Worm (Caenorhabditis elegans) whole organism, L3 larva: ENCODE data around the gene Y94H6A.5.
"Not testable (repeated sequence)": the region's sequence is repeated elsewhere in the genome, so short reads cannot be mapped to it uniquely, and the experiment has no call there.

ENCODE experiments used
- R02D3.7 ChIP-seq: fragments of 150-350 bp; optimal IDR thresholded peaks from 2 replicates; lab custom pipeline; 2014; ENCODE audit warnings: missing biosample characterization, missing genetic modification characterization
- ZK546.5 ChIP-seq: sonication (generic microtip); optimal IDR thresholded peaks from 2 replicates; lab custom pipeline; 2017; ENCODE audit warnings: missing biosample characterization, missing genetic modification characterization
- aly-2 ChIP-seq: fragments of 150-350 bp; optimal IDR thresholded peaks from 2 replicates; lab custom pipeline; 2014; ENCODE audit warnings: missing biosample characterization, missing genetic modification characterization
- ama-1 ChIP-seq: fragments of 150-350 bp; optimal IDR thresholded peaks from 2 replicates; lab custom pipeline; 2018
- ceh-16 ChIP-seq: sonication (generic microtip); optimal IDR thresholded peaks from 2 replicates; lab custom pipeline; 2017; ENCODE audit warnings: missing biosample characterization, missing genetic modification characterization
- ceh-28 ChIP-seq: fragments of 150-350 bp; optimal IDR thresholded peaks from 2 replicates; lab custom pipeline; 2014; ENCODE audit warnings: missing biosample characterization, missing genetic modification reagents, missing genetic modification characterization
- ceh-82 ChIP-seq: fragments of 150-350 bp; optimal IDR thresholded peaks from 2 replicates; lab custom pipeline; 2014; ENCODE audit warnings: missing biosample characterization, missing genetic modification characterization
- ceh-9 ChIP-seq: sonication (generic microtip); optimal IDR thresholded peaks from 2 replicates; lab custom pipeline; 2018; ENCODE audit warnings: missing biosample characterization, missing genetic modification characterization
- egl-27 ChIP-seq: sonication (generic microtip); optimal IDR thresholded peaks from 4 replicates; lab custom pipeline; 2017; ENCODE audit warnings: missing biosample characterization, missing genetic modification reagents, missing genetic modification characterization
- elt-1 ChIP-seq: fragments of 150-350 bp; optimal IDR thresholded peaks from 2 replicates; lab custom pipeline; 2014; ENCODE audit warnings: missing biosample characterization, missing genetic modification characterization
- elt-2 ChIP-seq: sonication (generic microtip); optimal IDR thresholded peaks from 2 replicates; lab custom pipeline; 2016; ENCODE audit warnings: missing genetic modification reagents, mild to moderate bottlenecking, missing genetic modification characterization, missing compliant biosample characterization
- elt-3 ChIP-seq, 3 experiments: fragments of 150-350 bp in 1 of 3; sonication (generic microtip) in 2 of 3; optimal IDR thresholded peaks; 2 replicates in 2 of 3; 4 replicates in 1 of 3; lab custom pipeline; 2014 to 2017; ENCODE audit warnings: missing biosample characterization in 3 of 3, missing genetic modification characterization in 3 of 3
- eor-1 ChIP-seq, 2 experiments: fragments of 150-350 bp; optimal IDR thresholded peaks; 2 replicates each; lab custom pipeline; 2014 to 2018; ENCODE audit warnings: missing biosample characterization in 2 of 2, missing genetic modification characterization in 2 of 2
- fkh-10 ChIP-seq: sonication (generic microtip); optimal IDR thresholded peaks from 2 replicates; lab custom pipeline; 2017; ENCODE audit warnings: missing biosample characterization, missing genetic modification reagents, missing genetic modification characterization
- fkh-2 ChIP-seq: fragments of 150-350 bp; optimal IDR thresholded peaks from 2 replicates; lab custom pipeline; 2014; ENCODE audit warnings: missing biosample characterization, missing genetic modification reagents, missing genetic modification characterization
- hmg-11 ChIP-seq: sonication (generic microtip); optimal IDR thresholded peaks from 2 replicates; lab custom pipeline; 2016; ENCODE audit warnings: missing genetic modification characterization, missing compliant biosample characterization
- jun-1 ChIP-seq: fragments of 150-350 bp; optimal IDR thresholded peaks from 2 replicates; lab custom pipeline; 2014; ENCODE audit warnings: missing biosample characterization, missing genetic modification reagents, missing genetic modification characterization
- lin-15B ChIP-seq: fragments of 150-350 bp; optimal IDR thresholded peaks from 2 replicates; lab custom pipeline; 2014; ENCODE audit warnings: missing biosample characterization, missing genetic modification characterization
- lin-39 ChIP-seq: fragments of 150-350 bp; optimal IDR thresholded peaks from 2 replicates; lab custom pipeline; 2018; ENCODE audit warnings: missing biosample characterization, missing genetic modification reagents, missing genetic modification characterization
- lsy-12 ChIP-seq: sonication (generic microtip); optimal IDR thresholded peaks from 2 replicates; lab custom pipeline; 2016; ENCODE audit warnings: mild to moderate bottlenecking, missing genetic modification characterization, missing compliant biosample characterization
- mdl-1 ChIP-seq: fragments of 150-350 bp; optimal IDR thresholded peaks from 2 replicates; lab custom pipeline; 2014; ENCODE audit warnings: missing biosample characterization, missing genetic modification characterization
- nfya-1 ChIP-seq: sonication (generic microtip); optimal IDR thresholded peaks from 2 replicates; lab custom pipeline; 2017; ENCODE audit warnings: missing genetic modification characterization, mild to moderate bottlenecking, missing compliant biosample characterization, antibody characterized with exemption, moderate library complexity; ENCODE audit not compliant: insufficient read depth
- nhr-11 ChIP-seq: fragments of 150-350 bp; optimal IDR thresholded peaks from 2 replicates; lab custom pipeline; 2014; ENCODE audit warnings: missing biosample characterization, missing genetic modification characterization
- nhr-23 ChIP-seq: fragments of 150-350 bp; optimal IDR thresholded peaks from 2 replicates; lab custom pipeline; 2014; ENCODE audit warnings: missing biosample characterization, missing genetic modification reagents, missing genetic modification characterization
- nhr-237 ChIP-seq: fragments of 150-350 bp; optimal IDR thresholded peaks from 2 replicates; lab custom pipeline; 2014; ENCODE audit warnings: missing biosample characterization, missing genetic modification characterization
- nhr-25 ChIP-seq: sonication (generic microtip); optimal IDR thresholded peaks from 2 replicates; lab custom pipeline; 2017; ENCODE audit warnings: missing biosample characterization, missing genetic modification characterization
- nhr-28 ChIP-seq: fragments of 150-350 bp; optimal IDR thresholded peaks from 2 replicates; lab custom pipeline; 2014; ENCODE audit warnings: missing biosample characterization, missing genetic modification characterization
- nhr-43 ChIP-seq: sonication (generic microtip); optimal IDR thresholded peaks from 2 replicates; lab custom pipeline; 2016; ENCODE audit warnings: mild to moderate bottlenecking, missing genetic modification characterization, missing compliant biosample characterization; ENCODE audit not compliant: poor library complexity, severe bottlenecking
- nhr-76 ChIP-seq: fragments of 150-350 bp; sonication (generic microtip); optimal IDR thresholded peaks from 5 replicates; lab custom pipeline; 2014; ENCODE audit warnings: missing biosample characterization, missing genetic modification characterization
- pha-4 ChIP-seq: fragments of 150-350 bp; optimal IDR thresholded peaks from 2 replicates; lab custom pipeline; 2014; ENCODE audit warnings: missing biosample characterization, missing genetic modification reagents, missing genetic modification characterization
- pqm-1 ChIP-seq: fragments of 150-350 bp; optimal IDR thresholded peaks from 2 replicates; lab custom pipeline; 2017; ENCODE audit warnings: missing biosample characterization, missing genetic modification characterization, inconsistent platforms
- sea-2 ChIP-seq: fragments of 150-350 bp; sonication (generic microtip); optimal IDR thresholded peaks from 4 replicates; lab custom pipeline; 2014; ENCODE audit warnings: missing biosample characterization, missing genetic modification reagents, missing genetic modification characterization
- skn-1 ChIP-seq: fragments of 150-350 bp; optimal IDR thresholded peaks from 2 replicates; lab custom pipeline; 2014; ENCODE audit warnings: missing biosample characterization, missing genetic modification characterization
- snpc-4 ChIP-seq: fragments of 150-350 bp; optimal IDR thresholded peaks from 2 replicates; lab custom pipeline; 2014; ENCODE audit warnings: missing biosample characterization, missing genetic modification characterization
- tbx-2 ChIP-seq: sonication (generic microtip); optimal IDR thresholded peaks from 2 replicates; lab custom pipeline; 2016; ENCODE audit warnings: mild to moderate bottlenecking, missing genetic modification characterization, missing compliant biosample characterization
- unc-39 ChIP-seq: sonication (generic microtip); optimal IDR thresholded peaks from 4 replicates; lab custom pipeline; 2017; ENCODE audit warnings: missing biosample characterization, missing genetic modification characterization
- unc-62 ChIP-seq: fragments of 150-350 bp; sonication (generic microtip); optimal IDR thresholded peaks from 4 replicates; lab custom pipeline; 2014; ENCODE audit warnings: missing biosample characterization, missing genetic modification reagents, missing genetic modification characterization
- zag-1 ChIP-seq: fragments of 150-350 bp; optimal IDR thresholded peaks from 2 replicates; lab custom pipeline; 2014; ENCODE audit warnings: missing biosample characterization, missing genetic modification characterization
- ztf-11 ChIP-seq: fragments of 150-350 bp; optimal IDR thresholded peaks from 2 replicates; lab custom pipeline; 2014; ENCODE audit warnings: missing biosample characterization, missing genetic modification characterization

Y94H6A.5 gene

DNA sequence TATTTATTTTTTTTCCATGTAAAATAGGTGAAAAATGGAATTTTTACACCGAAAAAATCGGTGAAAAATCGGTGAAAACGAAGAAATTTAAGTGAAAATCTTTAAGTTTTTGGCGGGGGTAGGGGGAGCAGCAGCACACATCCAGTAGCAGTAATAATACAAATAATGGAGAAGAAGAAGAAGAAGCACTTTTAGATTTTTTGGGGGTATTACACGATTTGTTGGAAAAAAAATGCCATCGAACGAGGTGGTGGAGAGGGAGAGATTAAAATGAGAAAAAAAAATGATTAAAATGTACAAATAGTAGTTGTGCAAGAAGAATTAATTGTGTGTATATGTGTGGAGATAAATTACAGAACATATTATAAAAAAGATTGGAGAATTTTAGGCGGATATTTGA is 25.6 kb downstream of the Y94H6A.5 start:
- no peak for TF ChIP-seq nhr-11
- TF ChIP-seq sea-2 (GFP tag; lab: Kevin White, UChicago): no peak
- TF ChIP-seq elt-2 (tag; lab: Kevin White, UChicago): no peak
- no peak for TF ChIP-seq ceh-9 (tag; lab: Kevin White, UChicago)
- TF ChIP-seq nhr-25 (tag; lab: Kevin White, UChicago): no peak
- TF ChIP-seq jun-1 (tag; lab: Kevin White, UChicago): no peak
- no peak for TF ChIP-seq nhr-237
- no peak for TF ChIP-seq R02D3.7 (tag; lab: Kevin White, UChicago)

DNA sequence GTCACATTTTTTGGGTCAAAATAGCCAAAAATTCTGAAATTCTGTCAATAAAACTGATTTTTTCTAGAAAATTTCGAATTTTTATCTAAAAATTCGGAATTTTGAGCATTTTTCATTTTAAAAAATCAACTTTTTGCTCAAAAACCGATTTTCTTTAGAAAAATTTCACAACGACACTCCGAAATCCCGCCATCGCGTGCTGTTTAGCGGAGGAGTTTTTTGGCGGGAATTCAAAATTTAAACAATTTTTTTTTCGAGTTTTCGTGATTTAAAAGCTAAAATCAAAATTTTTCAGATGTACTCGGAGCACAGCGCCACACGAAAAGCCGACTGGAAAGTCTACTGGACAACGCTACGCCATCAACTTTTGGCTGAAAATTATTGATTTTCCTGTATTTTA is 26.1 kb downstream of the Y94H6A.5 start:
- TF ChIP-seq nhr-23 (tag; lab: Kevin White, UChicago) (no peak), nhr-28 (tag; lab: Kevin White, UChicago) (no peak)
- TF ChIP-seq, all 47 proteins: peak for 0

DNA sequence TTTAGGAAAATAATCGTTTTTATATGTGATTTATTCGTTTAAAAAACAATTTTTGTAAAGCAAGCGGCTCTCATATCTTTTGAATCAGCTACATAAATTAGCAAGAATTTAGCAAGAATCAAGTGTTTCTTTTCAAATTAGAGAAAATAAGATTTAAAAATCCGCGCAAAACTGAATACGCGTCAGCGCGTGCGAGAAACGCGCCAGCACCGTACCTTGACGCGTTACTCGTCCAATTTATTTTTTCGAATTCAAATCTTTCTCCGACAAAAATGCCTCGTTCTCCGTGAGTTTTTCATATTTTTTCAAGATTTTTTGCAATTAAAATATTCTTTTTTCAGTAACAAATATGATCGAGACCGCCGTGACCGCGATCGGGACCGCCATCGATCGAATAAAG is 27.5 kb downstream of the Y94H6A.5 start, which contains the start of gene Y94H6A.3:
Gene Y94H6A.3 (plus strand): TSS at position 232 of the 400 bp plus-strand sequence.
- TF ChIP-seq nhr-28 (tag; lab: Kevin White, UChicago): no peak
- peak; percentile 76 for TF ChIP-seq nhr-25 (tag; lab: Kevin White, UChicago)
- peak; percentile 61 for TF ChIP-seq ceh-28 (tag; lab: Kevin White, UChicago)
- peak; percentile 73 for TF ChIP-seq R02D3.7 (tag; lab: Kevin White, UChicago)
- TF ChIP-seq elt-3 (tag; optimal IDR thresholded peaks at IDR 0.05; lab: Kevin White, UChicago): no peak
- peak; percentile 87 for TF ChIP-seq fkh-10 (GFP tag; lab: Kevin White, UChicago)
- peak; percentile 47 for TF ChIP-seq nhr-11
- no peak for TF ChIP-seq mdl-1 (tag; lab: Kevin White, UChicago)
- peak; percentile 85 for TF ChIP-seq nhr-43 (tag; lab: Kevin White, UChicago)
- TF ChIP-seq nfya-1: peak; percentile 92
- peak; percentile 72 for TF ChIP-seq tbx-2
- TF ChIP-seq snpc-4: peak; percentile 61
- TF ChIP-seq nhr-76: no peak
- peak; percentile 89 for TF ChIP-seq nhr-23 (tag; lab: Kevin White, UChicago)
- TF ChIP-seq sea-2 (GFP tag; lab: Kevin White, UChicago): no peak
- TF ChIP-seq pqm-1: peak; percentile 20
- TF ChIP-seq lin-39 (tag; lab: Kevin White, UChicago): peak; percentile 68
- peak; percentile 90 for TF ChIP-seq pha-4 (tag; lab: Kevin White, UChicago)
- peak; percentile 84 for TF ChIP-seq skn-1 (tag; lab: Kevin White, UChicago)
- no peak for TF ChIP-seq fkh-2 (tag; lab: Kevin White, UChicago)
- peak; percentile 66 for TF ChIP-seq jun-1 (tag; lab: Kevin White, UChicago)
- TF ChIP-seq elt-2 (tag; lab: Kevin White, UChicago): peak; percentile 17
- peak; percentile 37 for TF ChIP-seq ama-1 (lab: Kevin White, UChicago)
- no peak for TF ChIP-seq egl-27 (tag; lab: Kevin White, UChicago)
- peak; percentile 52 for TF ChIP-seq lsy-12 (tag; lab: Kevin White, UChicago)
- peak; percentile 68 for TF ChIP-seq ceh-82 (tag; lab: Kevin White, UChicago)
- TF ChIP-seq unc-39: no peak
- TF ChIP-seq lin-15B (tag; lab: Kevin White, UChicago): peak; percentile 97
- TF ChIP-seq elt-1: no peak
- peak; percentile 48 for TF ChIP-seq hmg-11 (tag; lab: Kevin White, UChicago)
- peak in 1 of 2 experiments; percentile 24 for TF ChIP-seq eor-1 (tag; optimal IDR thresholded peaks at IDR 0.05; lab: Kevin White, UChicago)
- TF ChIP-seq ceh-16: no peak
- TF ChIP-seq ztf-11 (tag; lab: Kevin White, UChicago): no peak
- no peak for TF ChIP-seq unc-62 (GFP tag; lab: Kevin White, UChicago)

DNA sequence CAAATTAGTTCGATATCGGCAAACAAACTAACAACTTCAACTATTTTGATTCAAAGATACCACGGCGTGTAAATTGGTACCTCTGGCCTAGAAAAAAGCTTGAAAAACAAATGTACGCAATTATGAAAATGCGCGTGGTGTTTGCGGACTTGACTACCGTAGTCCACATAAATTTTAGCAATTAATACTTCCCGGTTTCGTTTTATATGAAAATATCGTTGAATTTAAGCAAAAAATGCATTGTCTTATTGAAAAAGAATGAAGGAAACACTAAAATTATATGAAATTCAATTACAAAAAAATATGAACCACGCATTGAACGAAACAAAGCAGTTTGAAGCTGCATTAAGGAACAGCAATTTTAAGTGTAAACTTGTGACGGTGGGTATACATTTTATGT is 28.9 kb downstream of the Y94H6A.5 start, which contains the start of gene gpx-4:
Gene gpx-4 (minus strand): TSS at position 101 of the 400 bp plus-strand sequence.
- TF ChIP-seq aly-2 (tag; lab: Kevin White, UChicago); ZK546.5; zag-1: not testable (repeated sequence)
